Worm (Caenorhabditis elegans): ENCODE results near the gene F59E12.1.
"Not testable (repeated sequence)": the region's sequence is repeated elsewhere in the genome, so short reads cannot be mapped to it uniquely, and the experiment has no call there.

Gene F59E12.1

DNA sequence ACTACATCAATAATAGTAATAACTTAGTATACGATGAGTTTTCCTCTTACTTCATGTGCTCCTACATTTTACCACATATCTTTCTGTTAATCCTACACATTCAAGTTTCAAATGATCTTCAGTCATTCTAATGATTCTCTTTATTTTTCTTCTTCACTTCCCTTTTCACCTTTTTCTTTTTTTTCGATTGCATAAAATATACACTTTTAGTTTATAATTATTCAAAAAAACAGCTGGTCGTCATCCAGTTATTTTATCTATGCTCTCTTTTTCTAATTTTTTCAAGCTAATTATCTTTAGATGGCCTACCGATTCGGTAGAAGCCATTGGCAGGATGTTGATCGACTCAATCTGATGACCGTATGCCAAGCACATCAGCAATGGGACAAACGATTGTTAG, at the start of gene F59E12.1:
Gene F59E12.1, plus strand, starts transcription at position 301 of the 400 bp plus-strand sequence.
- TF ChIP-seq T22C8.4 (GFP tag; IDR thresholded peaks at IDR 0.05) (no peak), ztf-29 (GFP tag; IDR thresholded peaks at IDR 0.05) (no peak), cog-1 (tag; optimal IDR thresholded peaks at IDR 0.05) (no peak), tab-1 (GFP tag; IDR thresholded peaks at IDR 0.05) (no peak), klf-2 (GFP tag; conservative IDR thresholded peaks at IDR 0.05) (no peak), med-1 (GFP tag; optimal IDR thresholded peaks at IDR 0.05; ENCODE audit: insufficient read depth) (no peak), flt-1 (GFP tag; IDR thresholded peaks at IDR 0.05) (no peak), ref-1 (GFP tag; conservative IDR thresholded peaks at IDR 0.05) (no peak), ztf-23 (GFP tag; IDR thresholded peaks at IDR 0.05) (no peak)

ce11 chrII:5605538-5605945, 48.8 kb upstream of the F59E12.1 start:
- no peak for TF ChIP-seq ztf-23 (GFP tag; IDR thresholded peaks at IDR 0.05)
- TF ChIP-seq klf-2 (GFP tag; conservative IDR thresholded peaks at IDR 0.05), result no peak
- TF ChIP-seq tab-1 (GFP tag; IDR thresholded peaks at IDR 0.05), result no peak

- TF ChIP-seq med-1 (GFP tag; optimal IDR thresholded peaks at IDR 0.05; ENCODE audit: insufficient read depth), result no peak
- TF ChIP-seq ztf-23 (GFP tag; IDR thresholded peaks at IDR 0.05), result no peak
- TF ChIP-seq cog-1 (tag; optimal IDR thresholded peaks at IDR 0.05), result no peak
- no peak for TF ChIP-seq ztf-29 (GFP tag; IDR thresholded peaks at IDR 0.05)
- TF ChIP-seq flt-1 (GFP tag; IDR thresholded peaks at IDR 0.05), result no peak
- TF ChIP-seq T22C8.4 (GFP tag; IDR thresholded peaks at IDR 0.05), result no peak
Measured at ce11 chrII:5607756-5608155, 46.6 kb upstream of the F59E12.1 start, which contains the start of gene C17G10.7. Gene C17G10.7 (minus strand): TSS chrII:5607856.

ce11 chrII:5619298-5619697, 35.0 kb upstream of the F59E12.1 start, which contains the start of gene dhs-6:
Gene dhs-6 (minus strand): TSS chrII:5619319.
- TF ChIP-seq flt-1 (GFP tag; IDR thresholded peaks at IDR 0.05) (no peak), cog-1 (tag; optimal IDR thresholded peaks at IDR 0.05) (no peak), ztf-23 (GFP tag; IDR thresholded peaks at IDR 0.05) (no peak), ztf-29 (GFP tag; IDR thresholded peaks at IDR 0.05) (no peak), klf-2 (GFP tag; conservative IDR thresholded peaks at IDR 0.05) (no peak), tab-1 (GFP tag; IDR thresholded peaks at IDR 0.05) (no peak), med-1 (GFP tag; optimal IDR thresholded peaks at IDR 0.05; ENCODE audit: insufficient read depth) (no peak), ref-1 (GFP tag; conservative IDR thresholded peaks at IDR 0.05) (no peak)

ce11 chrII:5622383-5622939, 31.9 kb upstream of the F59E12.1 start, which contains the start of the genes eif-3.L and npl-4.2:
Gene eif-3.L (minus strand): TSS chrII:5622483.
Gene npl-4.2 (plus strand): TSS chrII:5622889.
- TF ChIP-seq T22C8.4 (GFP tag; IDR thresholded peaks at IDR 0.05); klf-2 (GFP tag; conservative IDR thresholded peaks at IDR 0.05); flt-1 (GFP tag; IDR thresholded peaks at IDR 0.05): not testable (repeated sequence)

- no peak for TF ChIP-seq T22C8.4 (GFP tag; IDR thresholded peaks at IDR 0.05)
- no peak for TF ChIP-seq cog-1 (tag; optimal IDR thresholded peaks at IDR 0.05)
- TF ChIP-seq med-1 (GFP tag; optimal IDR thresholded peaks at IDR 0.05; ENCODE audit: insufficient read depth), result no peak
- TF ChIP-seq ref-1 (GFP tag; conservative IDR thresholded peaks at IDR 0.05), result no peak
- no peak for TF ChIP-seq ztf-23 (GFP tag; IDR thresholded peaks at IDR 0.05)
- no peak for TF ChIP-seq klf-2 (GFP tag; conservative IDR thresholded peaks at IDR 0.05)
- no peak for TF ChIP-seq ztf-29 (GFP tag; IDR thresholded peaks at IDR 0.05)
- no peak for TF ChIP-seq flt-1 (GFP tag; IDR thresholded peaks at IDR 0.05)
- TF ChIP-seq tab-1 (GFP tag; IDR thresholded peaks at IDR 0.05), result no peak
Measured at ce11 chrII:5628326-5628818, 25.9 kb upstream of the F59E12.1 start, which contains the start of gene F59E12.15. Gene F59E12.15 (minus strand): TSS chrII:5628376.

DNA sequence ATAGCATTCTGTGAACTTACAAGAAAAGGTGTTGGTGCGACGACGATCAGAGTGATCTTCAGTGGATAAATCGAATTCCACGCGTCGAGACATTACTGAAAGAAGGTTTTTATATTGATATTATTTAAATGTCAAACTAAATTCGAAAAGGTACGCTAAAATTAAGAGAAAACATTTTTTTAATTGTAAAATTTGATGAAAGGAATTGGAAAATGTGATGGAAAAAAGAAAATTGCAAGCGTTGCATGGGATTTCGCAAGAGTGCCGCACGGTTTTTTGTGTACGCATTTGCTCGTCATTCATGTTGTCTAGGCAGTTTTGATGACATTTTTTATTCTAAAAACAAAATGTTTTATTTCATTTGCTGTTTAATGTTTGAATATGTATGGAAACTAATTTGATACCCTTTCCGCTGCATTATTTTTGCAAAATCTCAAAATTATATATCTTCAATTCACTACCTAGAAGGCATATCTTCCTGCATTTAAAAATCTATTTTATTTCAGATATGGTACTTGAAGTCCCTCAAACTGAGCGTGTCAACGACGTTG, 23.4 kb upstream of the F59E12.1 start, which contains the start of the genes F59E12.6 and npl-4.1:
Gene F59E12.6, minus strand, starts transcription at position 101 of the 551 bp plus-strand sequence.
Gene npl-4.1, plus strand, starts transcription at position 501 of the 551 bp plus-strand sequence.
- not testable (repeated sequence) for TF ChIP-seq flt-1 (GFP tag; IDR thresholded peaks at IDR 0.05); ztf-23 (GFP tag; IDR thresholded peaks at IDR 0.05); cog-1 (tag; optimal IDR thresholded peaks at IDR 0.05)

DNA sequence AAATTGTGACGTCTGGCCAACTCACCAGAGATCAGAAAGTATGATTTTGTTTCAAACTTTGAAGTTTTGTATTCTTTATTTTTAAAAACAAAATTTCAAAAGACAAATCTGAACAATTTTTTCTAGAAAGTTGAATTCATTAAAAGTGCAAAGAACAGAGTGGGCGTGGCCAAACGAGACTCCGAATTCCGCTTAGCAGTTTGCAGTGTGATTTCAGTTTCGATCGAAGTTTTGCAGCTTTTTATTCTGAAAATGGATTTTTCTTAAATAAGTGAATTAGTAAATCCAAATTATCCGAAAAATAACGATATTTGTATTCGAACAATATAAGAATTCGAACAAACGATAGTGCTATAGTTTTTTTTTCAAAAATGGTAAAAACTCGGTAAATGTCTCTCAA, 20.9 kb upstream of the F59E12.1 start:
- TF ChIP-seq cog-1 (tag; optimal IDR thresholded peaks at IDR 0.05) (no peak), klf-2 (GFP tag; conservative IDR thresholded peaks at IDR 0.05) (no peak)

ce11 chrII:5636826-5637225, 17.5 kb upstream of the F59E12.1 start, which contains the start of gene F59E12.8:
Gene F59E12.8 (minus strand): TSS chrII:5636926.
- TF ChIP-seq klf-2 (GFP tag; conservative IDR thresholded peaks at IDR 0.05), result no peak

ce11 chrII:5638059-5638458, 16.3 kb upstream of the F59E12.1 start, which contains the start of gene F59E12.3:
Gene F59E12.3 (plus strand): TSS chrII:5638359.
- TF ChIP-seq cog-1 (tag; optimal IDR thresholded peaks at IDR 0.05), result no peak
- TF ChIP-seq med-1 (GFP tag; optimal IDR thresholded peaks at IDR 0.05; ENCODE audit: insufficient read depth), result no peak
- TF ChIP-seq tab-1 (GFP tag; IDR thresholded peaks at IDR 0.05), result no peak
- TF ChIP-seq T22C8.4 (GFP tag; IDR thresholded peaks at IDR 0.05), result no peak

All from whole organism, midembryonic.